Worm (Caenorhabditis elegans) whole organism, L1 larva: ENCODE measurements around the gene nhr-201.

Experiments used
- ceh-63 ChIP-seq: fragments of 200-800 bp; sonication (Bioruptor generic); optimal IDR thresholded peaks from 2 replicates; lab custom pipeline; 2018; ENCODE audit warnings: mild to moderate bottlenecking, missing genetic modification characterization, missing compliant biosample characterization
- pqm-1 ChIP-seq: sonication (generic microtip); optimal IDR thresholded peaks from 3 replicates; lab custom pipeline; 2017; ENCODE audit warnings: missing biosample characterization, missing genetic modification characterization
- sox-4 ChIP-seq: sonication (generic microtip); optimal IDR thresholded peaks from 2 replicates; lab custom pipeline; 2016; ENCODE audit warnings: missing genetic modification characterization, missing compliant biosample characterization
- unc-98 ChIP-seq: fragments of 200-800 bp; sonication (Bioruptor generic); IDR thresholded peaks from 2 replicates; pipeline ENCODE4 v1.3.6; 2022; ENCODE audit warnings: missing genetic modification characterization, missing compliant biosample characterization
- xbp-1 ChIP-seq: sonication (generic microtip); optimal IDR thresholded peaks from 2 replicates; lab custom pipeline; 2016; ENCODE audit warnings: missing genetic modification characterization, missing compliant biosample characterization
- ztf-11 ChIP-seq, 2 experiments: sonication (generic microtip); optimal IDR thresholded peaks; 2 replicates each; lab custom pipeline; 2016 to 2017; ENCODE audit warnings: missing genetic modification characterization in 2 of 2, missing biosample characterization in 1 of 2, missing compliant biosample characterization in 1 of 2

- TF ChIP-seq unc-98 (GFP tag; lab: Robert Waterston, UW) (no peak), xbp-1 (tag; lab: Kevin White, UChicago) (no peak), sox-4 (tag; lab: Kevin White, UChicago) (no peak), ceh-63 (GFP tag; lab: Kevin White, UChicago) (no peak), ztf-11 (tag; optimal IDR thresholded peaks at IDR 0.05; lab: Kevin White, UChicago) (no peak), pqm-1 (tag; lab: Kevin White, UChicago) (no peak)
These were observed 42.5 kb upstream of the nhr-201 start, which contains the start of gene dod-20 for ce11 chrV:422133-422532.
